Fruit fly (Drosophila melanogaster) whole organism, embryonic: Measurements from ENCODE around the gene CG16749.

Experiments used
- Asciz ChIP-seq: fragments of 200-800 bp; sonication (Bioruptor generic); optimal IDR thresholded peaks from 2 replicates; lab custom pipeline; 2017; ENCODE audit warnings: missing biosample characterization, mild to moderate bottlenecking, missing genetic modification characterization, missing genetic modification reagents
- Bdp1 ChIP-seq: fragments of 200-800 bp; sonication (Bioruptor generic); optimal IDR thresholded peaks from 3 replicates; lab custom pipeline; 2016; ENCODE audit warnings: missing biosample characterization, missing genetic modification characterization
- Bgb ChIP-seq: fragments of 200-800 bp; sonication (Bioruptor generic); IDR thresholded peaks from 2 replicates; pipeline ENCODE4 v1.3.6; 2022; ENCODE audit warnings: missing biosample characterization, missing genetic modification characterization; ENCODE audit not compliant: partially characterized antibody
- CG10462 ChIP-seq: fragments of 200-800 bp; sonication (Bioruptor generic); optimal IDR thresholded peaks from 2 replicates; lab custom pipeline; 2016; ENCODE audit warnings: missing biosample characterization, missing genetic modification characterization
- CG10654 ChIP-seq: fragments of 200-800 bp; sonication (Bioruptor generic); optimal IDR thresholded peaks from 2 replicates; lab custom pipeline; 2016; ENCODE audit warnings: missing biosample characterization, missing genetic modification characterization
- CG12071 ChIP-seq: fragments of 200-800 bp; sonication (Bioruptor generic); optimal IDR thresholded peaks from 3 replicates; lab custom pipeline; 2018; ENCODE audit warnings: missing biosample characterization, mild to moderate bottlenecking, missing genetic modification characterization
- CG13775 ChIP-seq: fragments of 200-800 bp; sonication (Bioruptor generic); optimal IDR thresholded peaks from 3 replicates; lab custom pipeline; 2017; ENCODE audit warnings: missing biosample characterization, mild to moderate bottlenecking, missing genetic modification characterization
- CG13894 ChIP-seq: fragments of 200-800 bp; sonication (Bioruptor generic); optimal IDR thresholded peaks from 3 replicates; lab custom pipeline; 2018; ENCODE audit warnings: missing biosample characterization, mild to moderate bottlenecking, missing genetic modification characterization, moderate library complexity
- CG15514 ChIP-seq: fragments of 200-800 bp; sonication (Bioruptor generic); optimal IDR thresholded peaks from 3 replicates; lab custom pipeline; 2017; ENCODE audit warnings: missing biosample characterization, missing genetic modification characterization, mild to moderate bottlenecking, moderate library complexity, missing genetic modification reagents
- CG1603 ChIP-seq: fragments of 200-800 bp; sonication (Bioruptor generic); optimal IDR thresholded peaks from 2 replicates; lab custom pipeline; 2019; ENCODE audit warnings: missing biosample characterization, mild to moderate bottlenecking, missing genetic modification characterization, moderate library complexity
- CG17359 ChIP-seq: fragments of 200-800 bp; sonication (Bioruptor generic); optimal IDR thresholded peaks from 3 replicates; lab custom pipeline; 2018; ENCODE audit warnings: missing biosample characterization, mild to moderate bottlenecking, missing genetic modification characterization, moderate library complexity
- CG17361 ChIP-seq: fragments of 200-800 bp; sonication (Bioruptor generic); IDR thresholded peaks from 3 replicates; pipeline ENCODE4 v1.3.6; 2022; ENCODE audit warnings: missing biosample characterization, missing genetic modification characterization
- CG1792 ChIP-seq: fragments of 200-800 bp; sonication (Bioruptor generic); optimal IDR thresholded peaks from 2 replicates; lab custom pipeline; 2016; ENCODE audit warnings: missing biosample characterization, missing genetic modification characterization
- CG18619 ChIP-seq: fragments of 200-800 bp; sonication (Bioruptor generic); optimal IDR thresholded peaks from 3 replicates; lab custom pipeline; 2017; ENCODE audit warnings: missing biosample characterization, mild to moderate bottlenecking, missing genetic modification characterization
- CG3281 ChIP-seq: fragments of 200-800 bp; sonication (Bioruptor generic); optimal IDR thresholded peaks from 3 replicates; lab custom pipeline; 2017; ENCODE audit warnings: missing biosample characterization, mild to moderate bottlenecking, missing genetic modification characterization
- CG3838 ChIP-seq: fragments of 200-800 bp; sonication (Bioruptor generic); optimal IDR thresholded peaks from 3 replicates; lab custom pipeline; 2016; ENCODE audit warnings: missing biosample characterization, missing genetic modification characterization
- CG6689 ChIP-seq: fragments of 200-800 bp; sonication (Bioruptor generic); IDR thresholded peaks from 2 replicates; pipeline ENCODE4 v1.3.6; 2022; ENCODE audit warnings: missing biosample characterization, missing genetic modification characterization
- CG6854 ChIP-seq: fragments of 200-800 bp; sonication (Bioruptor generic); optimal IDR thresholded peaks from 3 replicates; lab custom pipeline; 2017; ENCODE audit warnings: missing biosample characterization, mild to moderate bottlenecking, missing genetic modification characterization
- CG8290 ChIP-seq, 3 experiments: fragments of 200-800 bp; sonication (Bioruptor generic); optimal IDR thresholded peaks; 2 replicates each; lab custom pipeline; 2016 to 2019; ENCODE audit warnings: missing biosample characterization in 3 of 3, missing genetic modification characterization in 3 of 3, mild to moderate bottlenecking in 2 of 3, moderate library complexity in 1 of 3
- CG9876 ChIP-seq: fragments of 200-800 bp; sonication (Bioruptor generic); optimal IDR thresholded peaks from 2 replicates; lab custom pipeline; 2016; ENCODE audit warnings: missing biosample characterization, missing genetic modification characterization
- CoRest ChIP-seq: fragments of 200-800 bp; sonication (Bioruptor generic); optimal IDR thresholded peaks from 3 replicates; lab custom pipeline; 2018; ENCODE audit warnings: missing biosample characterization, mild to moderate bottlenecking, missing genetic modification characterization, moderate library complexity
- D ChIP-seq, 2 experiments: fragments of 200-800 bp in 1 of 2; fragments of >200 bp in 1 of 2; sonication (Bioruptor generic) in 1 of 2; optimal IDR thresholded peaks; 2 replicates in 1 of 2; 3 replicates in 1 of 2; lab custom pipeline; 2017; ENCODE audit warnings: mild to moderate bottlenecking in 1 of 2, missing biosample characterization in 1 of 2, missing genetic modification characterization in 1 of 2, missing genetic modification reagents in 1 of 2
- ERR ChIP-seq: fragments of 200-800 bp; sonication (Bioruptor generic); optimal IDR thresholded peaks from 2 replicates; lab custom pipeline; 2016; ENCODE audit warnings: missing biosample characterization, missing genetic modification characterization
- Ets65A ChIP-seq: fragments of 200-800 bp; sonication (Bioruptor generic); peaks from one replicate; lab custom pipeline; 2016; ENCODE audit warnings: missing biosample characterization, missing genetic modification characterization
- HHEX ChIP-seq: fragments of 200-800 bp; sonication (Bioruptor generic); optimal IDR thresholded peaks from 3 replicates; lab custom pipeline; 2017; ENCODE audit warnings: missing biosample characterization, mild to moderate bottlenecking, missing genetic modification characterization, missing genetic modification reagents
- Hmr ChIP-seq: fragments of 200-800 bp; sonication (Bioruptor generic); optimal IDR thresholded peaks from 3 replicates; lab custom pipeline; 2017; ENCODE audit warnings: mild to moderate bottlenecking, missing biosample characterization, missing genetic modification reagents, missing genetic modification characterization
- NK7.1 ChIP-seq: fragments of 200-800 bp; sonication (Bioruptor generic); optimal IDR thresholded peaks from 3 replicates; lab custom pipeline; 2016; ENCODE audit warnings: missing biosample characterization, missing genetic modification characterization
- Side ChIP-seq: fragments of 200-800 bp; sonication (Bioruptor generic); optimal IDR thresholded peaks from 2 replicates; lab custom pipeline; 2016; ENCODE audit warnings: missing biosample characterization, missing genetic modification characterization
- Sry-δ ChIP-seq: fragments of 200-800 bp; sonication (Bioruptor generic); optimal IDR thresholded peaks from 2 replicates; lab custom pipeline; 2016; ENCODE audit warnings: missing biosample characterization, missing genetic modification characterization
- bsh ChIP-seq, 2 experiments: fragments of 200-800 bp; sonication (Bioruptor generic); optimal IDR thresholded peaks; 2 replicates each; lab custom pipeline; 2017 to 2018; ENCODE audit warnings: mild to moderate bottlenecking in 2 of 2, missing biosample characterization in 2 of 2, missing genetic modification characterization in 2 of 2, moderate library complexity in 1 of 2
- ems ChIP-seq: fragments of 200-800 bp; sonication (Bioruptor generic); optimal IDR thresholded peaks from 3 replicates; lab custom pipeline; 2016; ENCODE audit warnings: missing biosample characterization, missing genetic modification characterization
- fd64A ChIP-seq: fragments of 200-800 bp; sonication (Bioruptor generic); optimal IDR thresholded peaks from 3 replicates; lab custom pipeline; 2018; ENCODE audit warnings: missing biosample characterization, mild to moderate bottlenecking, missing genetic modification characterization
- fd96Cb ChIP-seq: fragments of 200-800 bp; sonication (Bioruptor generic); optimal IDR thresholded peaks from 2 replicates; lab custom pipeline; 2018; ENCODE audit warnings: missing biosample characterization, mild to moderate bottlenecking, missing genetic modification characterization, moderate library complexity
- fu2 ChIP-seq: fragments of 200-800 bp; sonication (Bioruptor generic); optimal IDR thresholded peaks from 2 replicates; lab custom pipeline; 2016; ENCODE audit warnings: missing biosample characterization, missing genetic modification characterization
- h ChIP-seq: fragments of >200 bp; optimal IDR thresholded peaks from 2 replicates; lab custom pipeline; 2017
- kni ChIP-seq: fragments of 200-800 bp; sonication (Bioruptor generic); optimal IDR thresholded peaks from 3 replicates; lab custom pipeline; 2017; ENCODE audit warnings: mild to moderate bottlenecking, missing biosample characterization, missing genetic modification reagents, missing genetic modification characterization
- lilli ChIP-seq: fragments of 200-800 bp; sonication (Bioruptor generic); optimal IDR thresholded peaks from 3 replicates; lab custom pipeline; 2016; ENCODE audit warnings: missing biosample characterization, missing genetic modification characterization
- lov ChIP-seq, 2 experiments: fragments of 200-800 bp in 1 of 2; fragments of >200 bp in 1 of 2; sonication (Bioruptor generic) in 1 of 2; IDR thresholded peaks in 1 of 2; optimal IDR thresholded peaks in 1 of 2; 2 replicates in 1 of 2; 3 replicates in 1 of 2; pipeline versions ENCODE4 v1.3.6 to Lab custom; 2017 to 2022; ENCODE audit warnings: missing biosample characterization in 1 of 2, missing genetic modification characterization in 1 of 2
- luna ChIP-seq: fragments of 200-800 bp; sonication (Bioruptor generic); optimal IDR thresholded peaks from 2 replicates; lab custom pipeline; 2016; ENCODE audit warnings: missing biosample characterization, missing genetic modification characterization
- nom ChIP-seq: fragments of 200-800 bp; sonication (Bioruptor generic); optimal IDR thresholded peaks from 2 replicates; lab custom pipeline; 2017; ENCODE audit warnings: missing biosample characterization, missing genetic modification characterization, mild to moderate bottlenecking, moderate library complexity, missing genetic modification reagents
- pfk ChIP-seq: fragments of 200-800 bp; sonication (Bioruptor generic); optimal IDR thresholded peaks from 2 replicates; lab custom pipeline; 2018; ENCODE audit warnings: missing biosample characterization, mild to moderate bottlenecking, missing genetic modification characterization, moderate library complexity
- salm ChIP-seq: fragments of 200-800 bp; sonication (Bioruptor generic); optimal IDR thresholded peaks from 2 replicates; lab custom pipeline; 2018; ENCODE audit warnings: missing biosample characterization, mild to moderate bottlenecking, missing genetic modification characterization
- schlank ChIP-seq: fragments of 200-800 bp; sonication (Bioruptor generic); optimal IDR thresholded peaks from 2 replicates; lab custom pipeline; 2018; ENCODE audit warnings: missing biosample characterization, mild to moderate bottlenecking, missing genetic modification characterization
- stwl ChIP-seq: fragments of 200-800 bp; sonication (Bioruptor generic); optimal IDR thresholded peaks from 3 replicates; lab custom pipeline; 2018; ENCODE audit warnings: missing biosample characterization, mild to moderate bottlenecking, missing genetic modification characterization, moderate library complexity
- wdn ChIP-seq: fragments of 200-800 bp; sonication (Bioruptor generic); IDR thresholded peaks from 2 replicates; pipeline ENCODE4 v1.3.6; 2022; ENCODE audit warnings: missing biosample characterization, missing genetic modification characterization
- zfh1 ChIP-seq: fragments of 200-800 bp; sonication (Bioruptor generic); IDR thresholded peaks from 3 replicates; pipeline ENCODE4 v1.3.6; 2022; ENCODE audit warnings: missing biosample characterization, missing genetic modification characterization

Gene CG16749

dm6 chr3R:9351415-9352379 is 20.0 kb upstream of the CG16749 start (continued):
- TF ChIP-seq CG13775: peak; percentile 53
- TF ChIP-seq nom (GFP tag; lab: Kevin White, UChicago): no peak
- no peak for TF ChIP-seq lov (optimal IDR thresholded peaks at IDR 0.05; lab: Kevin White, UChicago)
- TF ChIP-seq lov (GFP tag; IDR thresholded peaks at IDR 0.05; lab: Robert Waterston, UW): no peak
- TF ChIP-seq HHEX: peak; percentile 63
- TF ChIP-seq wdn: no peak
- no peak for TF ChIP-seq zfh1 (GFP tag; lab: Robert Waterston, UW)
- no peak for TF ChIP-seq fd64A
- peak; percentile 60 for TF ChIP-seq CG12071 (GFP tag; lab: Kevin White, UChicago)
- peak; percentile 20 for TF ChIP-seq Side (GFP tag; lab: Kevin White, UChicago)
- TF ChIP-seq ems (GFP tag; lab: Kevin White, UChicago): peak; percentile 69
- no peak for TF ChIP-seq h (lab: Kevin White, UChicago)
- peak; percentile 20 for TF ChIP-seq Asciz
- TF ChIP-seq CG17359 (tag; lab: Kevin White, UChicago): peak; percentile 54
- peak; percentile 29 for TF ChIP-seq ERR
- peak; percentile 18 for TF ChIP-seq CG10462 (GFP tag; lab: Kevin White, UChicago)
- TF ChIP-seq CG1792 (GFP tag; lab: Kevin White, UChicago): peak; percentile 49
- TF ChIP-seq CoRest: peak; percentile 71
- TF ChIP-seq fu2 (GFP tag; lab: Kevin White, UChicago): peak; percentile 62
- peak; percentile 27 for TF ChIP-seq pfk (GFP tag; lab: Kevin White, UChicago)
- TF ChIP-seq Bgb (GFP tag; lab: Robert Waterston, UW): no peak
- peak; percentile 76 for TF ChIP-seq CG15514 (GFP tag; lab: Kevin White, UChicago)
- TF ChIP-seq Sry-δ (GFP tag; lab: Kevin White, UChicago): peak; percentile 16
- peak; percentile 43 for TF ChIP-seq fd96Cb (tag; lab: Kevin White, UChicago)
- peak; percentile 21 for TF ChIP-seq luna (GFP tag; lab: Kevin White, UChicago)
- TF ChIP-seq stwl: no peak
- TF ChIP-seq lilli (GFP tag; lab: Kevin White, UChicago): peak; percentile 77
- TF ChIP-seq CG10654 (GFP tag; lab: Kevin White, UChicago): peak; percentile 14
- TF ChIP-seq kni (GFP tag; lab: Kevin White, UChicago): no peak
- no peak for TF ChIP-seq salm (tag; lab: Kevin White, UChicago)
- TF ChIP-seq Ets65A: peak; percentile 78
- no peak for TF ChIP-seq CG17361 (GFP tag; lab: Robert Waterston, UW)
- no peak for TF ChIP-seq CG6689 (GFP tag; lab: Robert Waterston, UW)
- peak; percentile 57 for TF ChIP-seq schlank (tag; lab: Kevin White, UChicago)
- peak; percentile 85 for TF ChIP-seq CG13894 (tag; lab: Kevin White, UChicago)
- TF ChIP-seq CG18619 (GFP tag; lab: Kevin White, UChicago): peak; percentile 45
- TF ChIP-seq NK7.1: peak; percentile 53
- peak; percentile 59 for TF ChIP-seq CG6854 (GFP tag; lab: Kevin White, UChicago)
- TF ChIP-seq CG8290 (GFP tag; optimal IDR thresholded peaks at IDR 0.05; lab: Kevin White, UChicago): no peak
- TF ChIP-seq CG8290 (tag; optimal IDR thresholded peaks at IDR 0.05; lab: Kevin White, UChicago): peak in 1 of 2 experiments; percentile 22
- peak; percentile 81 for TF ChIP-seq CG3281 (GFP tag; lab: Kevin White, UChicago)
- no peak for TF ChIP-seq D (optimal IDR thresholded peaks at IDR 0.05; lab: Kevin White, UChicago)
- TF ChIP-seq D (GFP tag; optimal IDR thresholded peaks at IDR 0.05; lab: Kevin White, UChicago): peak; percentile 31
- peak; percentile 31 for TF ChIP-seq CG3838 (GFP tag; lab: Kevin White, UChicago)
- TF ChIP-seq Bdp1: peak; percentile 43
- peak; percentile 24 for TF ChIP-seq CG9876 (GFP tag; lab: Kevin White, UChicago)
- peak; percentile 77 for TF ChIP-seq Hmr (GFP tag; lab: Kevin White, UChicago)
- TF ChIP-seq CG1603 (tag; lab: Kevin White, UChicago): peak; percentile 19
- peak in 1 of 2 experiments; percentile 40 for TF ChIP-seq bsh (GFP tag; optimal IDR thresholded peaks at IDR 0.05; lab: Kevin White, UChicago)
